Fruit fly (Drosophila melanogaster) whole organism, wandering third instar larva: ENCODE data around the gene MFS9.

Source experiments
- Hnf4 ChIP-seq: fragments of 200-800 bp; sonication (Bioruptor generic); optimal IDR thresholded peaks from 2 replicates; lab custom pipeline; 2016; ENCODE audit warnings: missing biosample characterization, mild to moderate bottlenecking, missing genetic modification characterization
- Hr78 ChIP-seq: fragments of >200 bp; optimal IDR thresholded peaks from 2 replicates; lab custom pipeline; 2017; ENCODE audit warnings: missing biosample characterization, missing genetic modification characterization
- Mio ChIP-seq: sonication (Bioruptor generic); optimal IDR thresholded peaks from 2 replicates; lab custom pipeline; 2016; ENCODE audit warnings: missing biosample characterization, missing genetic modification characterization
- h ChIP-seq: fragments of 200-800 bp; sonication (Bioruptor generic); optimal IDR thresholded peaks from 3 replicates; lab custom pipeline; 2016; ENCODE audit warnings: missing biosample characterization, mild to moderate bottlenecking, missing genetic modification characterization
- pan ChIP-seq: fragments of >200 bp; optimal IDR thresholded peaks from 2 replicates; lab custom pipeline; 2017

- TF ChIP-seq Hnf4 (no peak), Hr78 (no peak), pan (lab: Kevin White, UChicago) (no peak), h (GFP tag; lab: Kevin White, UChicago) (no peak), Mio (GFP tag; lab: Kevin White, UChicago) (no peak)
Measured at dm6 chr3R:20545678-20546077, 33.4 kb upstream of the MFS9 start.
